Worm (Caenorhabditis elegans) whole organism, L2 larva: ENCODE results near the gene Y45G12B.2.
A peak's percentile ranks its signal among the peaks of the same experiment; 100 is the strongest.

Experiments used
- C34F6.9 ChIP-seq: fragments of 150-350 bp; optimal IDR thresholded peaks from 2 replicates; lab custom pipeline; 2014; ENCODE audit warnings: missing biosample characterization, missing genetic modification characterization
- F13H6.1 ChIP-seq: sonication (generic microtip); optimal IDR thresholded peaks from 2 replicates; lab custom pipeline; 2016; ENCODE audit warnings: missing genetic modification characterization, missing compliant biosample characterization
- R02D3.7 ChIP-seq: fragments of 150-350 bp; optimal IDR thresholded peaks from 2 replicates; lab custom pipeline; 2014; ENCODE audit warnings: missing biosample characterization, missing genetic modification characterization
- Y55F3AM.14 ChIP-seq: fragments of 200-800 bp; sonication (Bioruptor generic); optimal IDR thresholded peaks from 2 replicates; lab custom pipeline; 2018; ENCODE audit warnings: mild to moderate bottlenecking, missing genetic modification characterization, missing compliant biosample characterization
- ZK546.5 ChIP-seq: sonication (generic microtip); optimal IDR thresholded peaks from 2 replicates; lab custom pipeline; 2017; ENCODE audit warnings: missing biosample characterization, missing genetic modification characterization
- alr-1 ChIP-seq: fragments of 150-350 bp; optimal IDR thresholded peaks from 2 replicates; lab custom pipeline; 2014; ENCODE audit warnings: missing biosample characterization, missing genetic modification characterization
- aly-2 ChIP-seq: fragments of 150-350 bp; optimal IDR thresholded peaks from 2 replicates; lab custom pipeline; 2014; ENCODE audit warnings: missing biosample characterization, missing genetic modification characterization
- ama-1 ChIP-seq: fragments of 150-350 bp; optimal IDR thresholded peaks from 2 replicates; lab custom pipeline; 2018; ENCODE audit warnings: inconsistent platforms
- blmp-1 ChIP-seq: sonication (generic microtip); optimal IDR thresholded peaks from 2 replicates; lab custom pipeline; 2017; ENCODE audit warnings: missing genetic modification characterization, mild to moderate bottlenecking, missing compliant biosample characterization, antibody characterized with exemption, moderate library complexity; ENCODE audit not compliant: insufficient read depth
- ceh-16 ChIP-seq: fragments of 150-350 bp; optimal IDR thresholded peaks from 2 replicates; lab custom pipeline; 2014; ENCODE audit warnings: missing biosample characterization, missing genetic modification characterization
- ceh-82 ChIP-seq: fragments of 150-350 bp; optimal IDR thresholded peaks from 2 replicates; lab custom pipeline; 2014; ENCODE audit warnings: missing biosample characterization, missing genetic modification characterization
- crh-2 ChIP-seq: sonication (generic microtip); optimal IDR thresholded peaks from 2 replicates; lab custom pipeline; 2017; ENCODE audit warnings: missing biosample characterization, missing genetic modification characterization
- dmd-4 ChIP-seq: sonication (generic microtip); optimal IDR thresholded peaks from 2 replicates; lab custom pipeline; 2017; ENCODE audit warnings: missing biosample characterization, missing genetic modification characterization
- egl-27 ChIP-seq: sonication (generic microtip); optimal IDR thresholded peaks from 3 replicates; lab custom pipeline; 2017; ENCODE audit warnings: missing biosample characterization, missing genetic modification reagents, missing genetic modification characterization
- elt-1 ChIP-seq: fragments of 150-350 bp; optimal IDR thresholded peaks from 2 replicates; lab custom pipeline; 2014; ENCODE audit warnings: missing biosample characterization, missing genetic modification characterization
- elt-3 ChIP-seq: sonication (generic microtip); optimal IDR thresholded peaks from 2 replicates; lab custom pipeline; 2017; ENCODE audit warnings: missing biosample characterization, missing genetic modification characterization
- fos-1 ChIP-seq: fragments of 150-350 bp; optimal IDR thresholded peaks from 2 replicates; lab custom pipeline; 2014; ENCODE audit warnings: missing biosample characterization, missing genetic modification characterization
- gmeb-1 ChIP-seq: fragments of 150-350 bp; optimal IDR thresholded peaks from 2 replicates; lab custom pipeline; 2014; ENCODE audit warnings: missing biosample characterization, missing genetic modification characterization
- lin-11 ChIP-seq: fragments of 150-350 bp; sonication (generic microtip); optimal IDR thresholded peaks from 2 replicates; lab custom pipeline; 2014; ENCODE audit warnings: missing biosample characterization, missing genetic modification characterization, inconsistent platforms, mixed read lengths
- lin-13 ChIP-seq: fragments of 150-350 bp; optimal IDR thresholded peaks from 2 replicates; lab custom pipeline; 2014; ENCODE audit warnings: missing biosample characterization, missing genetic modification reagents, missing genetic modification characterization
- lin-39 ChIP-seq: fragments of 150-350 bp; optimal IDR thresholded peaks from 2 replicates; lab custom pipeline; 2014; ENCODE audit warnings: missing biosample characterization, missing genetic modification reagents, missing genetic modification characterization
- lsy-2 ChIP-seq, 2 experiments: fragments of 150-350 bp in 1 of 2; sonication (generic microtip) in 1 of 2; optimal IDR thresholded peaks; 2 replicates each; lab custom pipeline; 2014 to 2017; ENCODE audit warnings: missing biosample characterization in 2 of 2, missing genetic modification characterization in 2 of 2
- mab-5 ChIP-seq: fragments of 150-350 bp; optimal IDR thresholded peaks from 2 replicates; lab custom pipeline; 2014; ENCODE audit warnings: missing biosample characterization, missing genetic modification characterization
- mbf-1 ChIP-seq: sonication (generic microtip); optimal IDR thresholded peaks from 2 replicates; lab custom pipeline; 2017; ENCODE audit warnings: missing biosample characterization, missing genetic modification characterization
- mdl-1 ChIP-seq, 2 experiments: fragments of 150-350 bp in 1 of 2; sonication (generic microtip) in 1 of 2; optimal IDR thresholded peaks; 2 replicates each; lab custom pipeline; 2017; ENCODE audit warnings: missing biosample characterization in 2 of 2, missing genetic modification characterization in 2 of 2
- nhr-10 ChIP-seq: sonication (generic microtip); optimal IDR thresholded peaks from 2 replicates; lab custom pipeline; 2017; ENCODE audit warnings: missing biosample characterization, missing genetic modification characterization
- nhr-11 ChIP-seq: fragments of 150-350 bp; optimal IDR thresholded peaks from 2 replicates; lab custom pipeline; 2014; ENCODE audit warnings: missing biosample characterization, missing genetic modification characterization
- nhr-12 ChIP-seq: fragments of 150-350 bp; optimal IDR thresholded peaks from 2 replicates; lab custom pipeline; 2014; ENCODE audit warnings: missing biosample characterization, missing genetic modification characterization
- nhr-129 ChIP-seq: fragments of 150-350 bp; optimal IDR thresholded peaks from 2 replicates; lab custom pipeline; 2014; ENCODE audit warnings: missing biosample characterization, missing genetic modification characterization
- nhr-21 ChIP-seq: fragments of 150-350 bp; optimal IDR thresholded peaks from 2 replicates; lab custom pipeline; 2014; ENCODE audit warnings: missing biosample characterization, missing genetic modification characterization
- nhr-23 ChIP-seq: fragments of 150-350 bp; optimal IDR thresholded peaks from 2 replicates; lab custom pipeline; 2014; ENCODE audit warnings: missing biosample characterization, missing genetic modification reagents, missing genetic modification characterization
- nhr-237 ChIP-seq: fragments of 150-350 bp; optimal IDR thresholded peaks from 2 replicates; lab custom pipeline; 2014; ENCODE audit warnings: missing biosample characterization, missing genetic modification characterization
- nhr-25 ChIP-seq: fragments of 150-350 bp; sonication (generic microtip); optimal IDR thresholded peaks from 3 replicates; lab custom pipeline; 2014; ENCODE audit warnings: missing biosample characterization, missing genetic modification characterization
- nhr-6 ChIP-seq: fragments of 150-350 bp; optimal IDR thresholded peaks from 2 replicates; lab custom pipeline; 2014; ENCODE audit warnings: missing biosample characterization, missing genetic modification characterization
- nhr-77 ChIP-seq: fragments of 150-350 bp; optimal IDR thresholded peaks from 2 replicates; lab custom pipeline; 2014; ENCODE audit warnings: missing biosample characterization, missing genetic modification characterization
- peb-1 ChIP-seq: fragments of 150-350 bp; optimal IDR thresholded peaks from 2 replicates; lab custom pipeline; 2014; ENCODE audit warnings: missing biosample characterization, missing genetic modification characterization
- sem-4 ChIP-seq: fragments of 150-350 bp; optimal IDR thresholded peaks from 2 replicates; lab custom pipeline; 2014; ENCODE audit warnings: missing biosample characterization, missing genetic modification reagents, missing genetic modification characterization
- skn-1 ChIP-seq: sonication (generic microtip); optimal IDR thresholded peaks from 2 replicates; lab custom pipeline; 2017; ENCODE audit warnings: missing biosample characterization, missing genetic modification characterization
- sma-3 ChIP-seq: sonication (generic microtip); optimal IDR thresholded peaks from 2 replicates; lab custom pipeline; 2016; ENCODE audit warnings: missing genetic modification reagents, missing genetic modification characterization, missing compliant biosample characterization
- sma-9 ChIP-seq, 2 experiments: fragments of 150-350 bp in 1 of 2; sonication (generic microtip) in 1 of 2; optimal IDR thresholded peaks; 2 replicates each; lab custom pipeline; 2014 to 2016; ENCODE audit warnings: missing genetic modification characterization in 2 of 2, mild to moderate bottlenecking in 1 of 2, missing biosample characterization in 1 of 2, missing compliant biosample characterization in 1 of 2, missing genetic modification reagents in 1 of 2, moderate library complexity in 1 of 2
- snpc-4 ChIP-seq: fragments of 150-350 bp; optimal IDR thresholded peaks from 2 replicates; lab custom pipeline; 2014; ENCODE audit warnings: missing biosample characterization, missing genetic modification characterization
- unc-39 ChIP-seq: fragments of 150-350 bp; optimal IDR thresholded peaks from 2 replicates; lab custom pipeline; 2014; ENCODE audit warnings: missing biosample characterization, missing genetic modification characterization
- unc-55 ChIP-seq: fragments of 150-350 bp; sonication (generic microtip); optimal IDR thresholded peaks from 3 replicates; lab custom pipeline; 2014; ENCODE audit warnings: missing biosample characterization, missing genetic modification reagents, missing genetic modification characterization
- unc-62 ChIP-seq: fragments of 150-350 bp; optimal IDR thresholded peaks from 2 replicates; lab custom pipeline; 2014; ENCODE audit warnings: missing biosample characterization, missing genetic modification reagents, missing genetic modification characterization
- zag-1 ChIP-seq: fragments of 150-350 bp; optimal IDR thresholded peaks from 2 replicates; lab custom pipeline; 2014; ENCODE audit warnings: missing biosample characterization, missing genetic modification characterization
- ztf-1 ChIP-seq: fragments of 200-800 bp; sonication (Bioruptor generic); conservative IDR thresholded peaks from 2 replicates; pipeline ENCODE4 v1.3.6; 2022; ENCODE audit warnings: missing genetic modification characterization, missing compliant biosample characterization
- ztf-11 ChIP-seq: sonication (generic microtip); optimal IDR thresholded peaks from 2 replicates; lab custom pipeline; 2017; ENCODE audit warnings: missing biosample characterization, missing genetic modification characterization
- ztf-4 ChIP-seq: fragments of 150-350 bp; optimal IDR thresholded peaks from 2 replicates; lab custom pipeline; 2014; ENCODE audit warnings: missing biosample characterization, missing genetic modification characterization

Gene Y45G12B.2

DNA sequence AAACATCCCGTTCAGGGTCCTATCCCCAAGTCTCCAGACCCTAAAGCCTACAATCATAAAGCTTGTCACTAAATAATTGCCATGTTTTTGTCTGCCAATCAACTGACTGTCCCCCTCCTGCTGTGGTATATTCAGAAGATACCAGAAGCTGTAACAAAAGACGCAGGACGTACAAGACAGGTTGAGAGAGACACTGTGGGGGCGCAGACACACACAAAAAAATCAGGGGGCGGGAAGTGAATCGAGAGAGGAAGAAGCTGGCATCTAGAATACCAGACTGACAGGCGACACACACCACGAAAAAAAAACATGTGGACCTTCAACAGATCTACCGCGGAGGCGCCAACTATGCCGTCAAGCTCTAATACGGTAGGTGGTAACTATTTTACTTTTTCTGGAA, 23.4 kb upstream of the Y45G12B.2 start, which contains the start of gene kel-8:
TSS of gene kel-8 (plus strand) at position 301 of the 400 bp plus-strand sequence.
- peak; percentile 28 for TF ChIP-seq nhr-25 (tag; lab: Kevin White, UChicago)
- TF ChIP-seq nhr-23: no peak

ce11 chrV:2672603-2673002, 22.0 kb upstream of the Y45G12B.2 start, which contains the start of gene W02G9.3:
Gene W02G9.3, plus strand, starts transcription at chrV:2672986.
- TF ChIP-seq elt-3 (tag; lab: Kevin White, UChicago): no peak
- TF ChIP-seq unc-55 (GFP tag; lab: Kevin White, UChicago): peak; percentile 94
- TF ChIP-seq nhr-12 (tag; lab: Kevin White, UChicago): no peak
- TF ChIP-seq ama-1 (lab: Kevin White, UChicago): no peak
- TF ChIP-seq unc-62 (GFP tag; lab: Kevin White, UChicago): no peak
- no peak for TF ChIP-seq elt-1 (tag; lab: Kevin White, UChicago)
- no peak for TF ChIP-seq aly-2 (tag; lab: Kevin White, UChicago)
- peak; percentile 92 for TF ChIP-seq C34F6.9 (tag; lab: Kevin White, UChicago)
- TF ChIP-seq nhr-6: peak; percentile 22
- TF ChIP-seq lin-13: peak; percentile 89
- TF ChIP-seq mdl-1 (tag; optimal IDR thresholded peaks at IDR 0.05; lab: Kevin White, UChicago): no peak
- TF ChIP-seq nhr-237 (tag; lab: Kevin White, UChicago): no peak
- no peak for TF ChIP-seq lin-11 (tag; lab: Kevin White, UChicago)
- TF ChIP-seq Y55F3AM.14 (GFP tag; lab: Kevin White, UChicago): no peak
- peak; percentile 84 for TF ChIP-seq gmeb-1
- TF ChIP-seq sma-9 (GFP tag; optimal IDR thresholded peaks at IDR 0.05; lab: Kevin White, UChicago): peak; percentile 65
- TF ChIP-seq sma-9 (tag; optimal IDR thresholded peaks at IDR 0.05; lab: Kevin White, UChicago): no peak
- no peak for TF ChIP-seq ceh-16 (tag; lab: Kevin White, UChicago)
- TF ChIP-seq zag-1 (tag; lab: Kevin White, UChicago): peak; percentile 43
- no peak for TF ChIP-seq peb-1 (tag; lab: Kevin White, UChicago)
- no peak for TF ChIP-seq nhr-23
- TF ChIP-seq mab-5: peak; percentile 94
- TF ChIP-seq ztf-1: no peak
- no peak for TF ChIP-seq ztf-4 (tag; lab: Kevin White, UChicago)
- TF ChIP-seq nhr-21 (tag; lab: Kevin White, UChicago): peak; percentile 43
- TF ChIP-seq dmd-4 (tag; lab: Kevin White, UChicago): no peak
- TF ChIP-seq nhr-129 (tag; lab: Kevin White, UChicago): peak; percentile 75
- TF ChIP-seq crh-2 (tag; lab: Kevin White, UChicago): peak; percentile 82
- TF ChIP-seq nhr-25 (tag; lab: Kevin White, UChicago): peak; percentile 52
- TF ChIP-seq alr-1 (tag; lab: Kevin White, UChicago): no peak
- no peak for TF ChIP-seq lin-39 (tag; lab: Kevin White, UChicago)
- TF ChIP-seq mbf-1 (tag; lab: Kevin White, UChicago): no peak
- TF ChIP-seq ztf-11 (tag; lab: Kevin White, UChicago): no peak
- TF ChIP-seq egl-27: peak; percentile 23
- TF ChIP-seq skn-1 (tag; lab: Kevin White, UChicago): no peak
- peak; percentile 50 for TF ChIP-seq snpc-4 (tag; lab: Kevin White, UChicago)
- no peak for TF ChIP-seq ZK546.5 (tag; lab: Kevin White, UChicago)
- no peak for TF ChIP-seq ceh-82 (tag; lab: Kevin White, UChicago)
- TF ChIP-seq unc-39 (tag; lab: Kevin White, UChicago): no peak
- no peak for TF ChIP-seq nhr-10
- TF ChIP-seq R02D3.7: no peak
- peak; percentile 87 for TF ChIP-seq nhr-11 (tag; lab: Kevin White, UChicago)
- TF ChIP-seq sem-4 (tag; lab: Kevin White, UChicago): no peak
- peak; percentile 52 for TF ChIP-seq fos-1 (tag; lab: Kevin White, UChicago)
- peak; percentile 53 to 88 for TF ChIP-seq lsy-2 (tag; optimal IDR thresholded peaks at IDR 0.05; lab: Kevin White, UChicago)
- no peak for TF ChIP-seq blmp-1 (tag; lab: Kevin White, UChicago)
- TF ChIP-seq sma-3 (GFP tag; lab: Kevin White, UChicago): peak; percentile 75
- peak; percentile 71 for TF ChIP-seq F13H6.1 (tag; lab: Kevin White, UChicago)
- no peak for TF ChIP-seq nhr-77 (tag; lab: Kevin White, UChicago)
